Fruit fly (Drosophila melanogaster): ENCODE results near the gene Vav.

DNA sequence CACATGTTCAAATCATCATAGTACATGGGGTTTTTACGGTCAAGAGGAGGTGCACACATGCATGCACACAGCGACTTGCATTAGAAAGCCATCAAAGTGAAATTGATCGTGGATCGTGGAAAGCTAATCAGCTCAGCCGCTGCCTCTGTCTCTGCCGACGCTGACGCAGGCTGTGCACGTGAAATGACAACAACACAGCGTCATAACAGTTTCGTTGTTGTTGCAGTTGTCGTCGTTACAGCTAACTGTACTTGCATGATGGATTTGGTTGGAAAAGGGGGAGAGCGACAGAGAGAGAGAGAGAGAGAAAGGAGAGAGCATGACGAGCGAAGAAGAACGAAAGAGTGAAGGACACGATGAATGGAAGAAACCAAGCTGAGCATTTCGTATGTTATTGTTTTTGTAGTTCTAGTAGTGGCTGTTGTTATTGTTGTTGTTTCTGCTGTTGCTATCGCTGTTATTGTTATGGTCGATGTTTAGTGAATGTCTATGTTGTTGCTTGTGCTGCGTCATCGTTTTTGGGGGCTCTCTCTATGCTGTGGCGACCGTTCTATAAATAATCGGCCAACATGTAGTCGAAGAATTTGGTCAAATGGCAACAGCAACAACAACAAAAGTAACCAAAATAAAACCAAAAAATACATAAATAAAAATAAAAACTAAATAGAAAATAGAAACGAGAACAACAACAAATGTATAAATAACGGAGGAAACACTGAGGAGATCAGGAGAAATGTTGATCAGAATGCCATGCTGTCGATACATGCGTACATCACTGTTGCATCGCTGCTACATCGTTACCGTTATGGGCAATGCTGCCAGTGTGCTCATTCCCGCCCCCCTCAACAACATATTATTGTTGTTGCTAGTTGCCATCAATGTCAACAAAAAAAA lies 1.6 kb upstream of the Vav start:
- no peak for TF ChIP-seq CG8478 (optimal IDR thresholded peaks at IDR 0.05)
- TF ChIP-seq CTCF (optimal IDR thresholded peaks at IDR 0.05), result no peak
